Worm (Caenorhabditis elegans) whole organism, early embryonic: Measurements from ENCODE around the gene trx-1.

Source experiments
- F13C5.2 ChIP-seq: sonication (generic microtip); optimal IDR thresholded peaks from 2 replicates; lab custom pipeline; 2017; ENCODE audit warnings: mild to moderate bottlenecking, missing genetic modification characterization, inconsistent platforms, missing compliant biosample characterization
- ama-1 ChIP-seq: fragments of 150-350 bp; optimal IDR thresholded peaks from 2 replicates; lab custom pipeline; 2014
- ceh-36 ChIP-seq: sonication (generic microtip); optimal IDR thresholded peaks from 2 replicates; lab custom pipeline; 2016; ENCODE audit warnings: missing genetic modification characterization, inconsistent platforms, missing compliant biosample characterization
- ets-7 ChIP-seq: sonication (generic microtip); optimal IDR thresholded peaks from 2 replicates; lab custom pipeline; 2016; ENCODE audit warnings: missing genotype, missing genetic modification characterization, missing compliant biosample characterization
- flt-1 ChIP-seq: fragments of 200-800 bp; sonication (Bioruptor generic); IDR thresholded peaks from 2 replicates; pipeline ENCODE4 v1.3.6; 2022; ENCODE audit warnings: missing genetic modification characterization, missing compliant biosample characterization
- hmbx-1 ChIP-seq: sonication (generic microtip); optimal IDR thresholded peaks from 2 replicates; lab custom pipeline; 2016; ENCODE audit warnings: mild to moderate bottlenecking, missing genetic modification characterization, missing compliant biosample characterization
- pes-1 ChIP-seq: fragments of 200-800 bp; sonication (Bioruptor generic); IDR thresholded peaks from 2 replicates; pipeline ENCODE4 v1.3.6; 2022; ENCODE audit warnings: missing genetic modification reagents, missing genetic modification characterization, missing compliant biosample characterization
- scrt-1 ChIP-seq: fragments of 200-800 bp; sonication (Bioruptor generic); IDR thresholded peaks from 2 replicates; pipeline ENCODE4 v1.3.6; 2022; ENCODE audit warnings: missing genetic modification characterization, missing compliant biosample characterization
- sea-1 ChIP-seq: fragments of 200-800 bp; sonication (Bioruptor generic); conservative IDR thresholded peaks from 2 replicates; pipeline ENCODE4 v1.3.6; 2022; ENCODE audit warnings: missing genetic modification characterization, missing compliant biosample characterization
- tbx-11 ChIP-seq: fragments of 200-800 bp; sonication (Bioruptor generic); IDR thresholded peaks from 2 replicates; pipeline ENCODE4 v1.3.6; 2022; ENCODE audit warnings: missing genetic modification characterization, missing compliant biosample characterization
- tbx-37 ChIP-seq: fragments of 200-800 bp; sonication (Bioruptor generic); conservative IDR thresholded peaks from 2 replicates; pipeline ENCODE4 v1.3.6; 2022; ENCODE audit warnings: missing genetic modification reagents, missing genetic modification characterization, missing compliant biosample characterization

- TF ChIP-seq ama-1 (lab: Kevin White, UChicago) = no peak
- TF ChIP-seq tbx-37 = no peak
- no peak for TF ChIP-seq ceh-36 (tag; lab: Kevin White, UChicago)
- no peak for TF ChIP-seq pes-1
- no peak for TF ChIP-seq ets-7
- no peak for TF ChIP-seq hmbx-1 (tag; lab: Kevin White, UChicago)
- no peak for TF ChIP-seq F13C5.2 (tag; lab: Kevin White, UChicago)
- no peak for TF ChIP-seq flt-1 (GFP tag; lab: Robert Waterston, UW)
- TF ChIP-seq scrt-1 = no peak
- no peak for TF ChIP-seq sea-1 (GFP tag; lab: Robert Waterston, UW)
- no peak for TF ChIP-seq tbx-11
Measured at ce11 chrII:7792514-7792913, 39.1 kb upstream of the trx-1 start.
